Worm (Caenorhabditis elegans) whole organism, early embryonic: ENCODE results near the gene M03E7.2.

Experiments used
- aly-1 ChIP-seq: sonication (generic microtip); optimal IDR thresholded peaks from 2 replicates; lab custom pipeline; 2016; ENCODE audit warnings: missing genetic modification characterization, missing compliant biosample characterization
- ama-1 ChIP-seq: fragments of 150-350 bp; optimal IDR thresholded peaks from 2 replicates; lab custom pipeline; 2014
- ets-7 ChIP-seq: sonication (generic microtip); optimal IDR thresholded peaks from 2 replicates; lab custom pipeline; 2016; ENCODE audit warnings: missing genotype, missing genetic modification characterization, missing compliant biosample characterization
- flt-1 ChIP-seq: fragments of 200-800 bp; sonication (Bioruptor generic); IDR thresholded peaks from 2 replicates; pipeline ENCODE4 v1.3.6; 2022; ENCODE audit warnings: missing genetic modification characterization, missing compliant biosample characterization
- scrt-1 ChIP-seq: fragments of 200-800 bp; sonication (Bioruptor generic); IDR thresholded peaks from 2 replicates; pipeline ENCODE4 v1.3.6; 2022; ENCODE audit warnings: missing genetic modification characterization, missing compliant biosample characterization
- sea-1 ChIP-seq: fragments of 200-800 bp; sonication (Bioruptor generic); conservative IDR thresholded peaks from 2 replicates; pipeline ENCODE4 v1.3.6; 2022; ENCODE audit warnings: missing genetic modification characterization, missing compliant biosample characterization
- tbx-11 ChIP-seq: fragments of 200-800 bp; sonication (Bioruptor generic); IDR thresholded peaks from 2 replicates; pipeline ENCODE4 v1.3.6; 2022; ENCODE audit warnings: missing genetic modification characterization, missing compliant biosample characterization
- tbx-37 ChIP-seq: fragments of 200-800 bp; sonication (Bioruptor generic); conservative IDR thresholded peaks from 2 replicates; pipeline ENCODE4 v1.3.6; 2022; ENCODE audit warnings: missing genetic modification reagents, missing genetic modification characterization, missing compliant biosample characterization

- TF ChIP-seq aly-1 (no peak), flt-1 (GFP tag; lab: Robert Waterston, UW) (no peak), scrt-1 (GFP tag; lab: Robert Waterston, UW) (no peak), ama-1 (no peak), tbx-37 (GFP tag; lab: Robert Waterston, UW) (no peak), tbx-11 (GFP tag; lab: Robert Waterston, UW) (no peak), sea-1 (GFP tag; lab: Robert Waterston, UW) (no peak), ets-7 (tag; lab: Kevin White, UChicago) (no peak)
These were observed 36.1 kb upstream of the M03E7.2 start, which contains the start of gene klc-2 for ce11 chrV:5581312-5581711.
